Fruit fly (Drosophila melanogaster) whole organism: Measurements from ENCODE around the gene Txl.

Source experiments
- CG8478 ChIP-seq: fragments of >200 bp; optimal IDR thresholded peaks from 2 replicates; lab custom pipeline; 2018; ENCODE audit warnings: inconsistent platforms
- Dll ChIP-seq: fragments of >200 bp; optimal IDR thresholded peaks from 2 replicates; lab custom pipeline; 2017
- EcR ChIP-seq, 2 experiments: fragments of >200 bp; optimal IDR thresholded peaks; 2 replicates each; lab custom pipeline; 2017; ENCODE audit warnings: missing biosample characterization in 2 of 2, missing genetic modification characterization in 2 of 2, missing genetic modification reagents in 2 of 2
- pan ChIP-seq: fragments of >200 bp; optimal IDR thresholded peaks from 2 replicates; lab custom pipeline; 2017
- psq ChIP-seq: fragments of >200 bp; optimal IDR thresholded peaks from 2 replicates; lab custom pipeline; 2017
- usp ChIP-seq: fragments of >200 bp; optimal IDR thresholded peaks from 2 replicates; lab custom pipeline; 2017; ENCODE audit warnings: missing biosample characterization, missing genetic modification characterization, mixed read lengths

Gene Txl

DNA sequence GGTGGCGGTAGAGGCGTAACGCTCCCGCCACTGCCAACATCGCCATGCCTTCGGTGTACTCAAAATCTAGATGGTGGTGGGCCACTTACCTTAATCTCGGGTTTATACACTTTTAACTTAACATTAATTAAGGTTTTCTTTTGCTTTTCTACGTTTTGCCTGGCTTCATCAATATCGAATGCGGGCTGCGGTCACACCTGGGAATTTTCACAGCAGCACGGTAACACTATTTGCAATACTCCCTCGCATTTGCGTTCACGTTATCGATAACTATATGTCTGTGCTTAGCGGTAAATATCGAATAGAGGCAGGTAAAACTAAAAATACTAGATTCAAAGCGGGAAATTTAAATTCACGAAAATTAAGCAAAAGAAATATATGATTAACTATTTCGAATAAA, 28.3 kb downstream of the Txl start, which contains the start of gene Bre1:
Gene Bre1, minus strand, starts transcription at position 226 of the 400 bp plus-strand sequence.
- TF ChIP-seq CG8478 (lab: Kevin White, UChicago) (no peak), pan (lab: Kevin White, UChicago) (no peak), psq (lab: Kevin White, UChicago) (no peak), usp (GFP tag; lab: Kevin White, UChicago) (no peak), Dll (lab: Kevin White, UChicago) (no peak), EcR (GFP tag; optimal IDR thresholded peaks at IDR 0.05; lab: Kevin White, UChicago) (no peak)

DNA sequence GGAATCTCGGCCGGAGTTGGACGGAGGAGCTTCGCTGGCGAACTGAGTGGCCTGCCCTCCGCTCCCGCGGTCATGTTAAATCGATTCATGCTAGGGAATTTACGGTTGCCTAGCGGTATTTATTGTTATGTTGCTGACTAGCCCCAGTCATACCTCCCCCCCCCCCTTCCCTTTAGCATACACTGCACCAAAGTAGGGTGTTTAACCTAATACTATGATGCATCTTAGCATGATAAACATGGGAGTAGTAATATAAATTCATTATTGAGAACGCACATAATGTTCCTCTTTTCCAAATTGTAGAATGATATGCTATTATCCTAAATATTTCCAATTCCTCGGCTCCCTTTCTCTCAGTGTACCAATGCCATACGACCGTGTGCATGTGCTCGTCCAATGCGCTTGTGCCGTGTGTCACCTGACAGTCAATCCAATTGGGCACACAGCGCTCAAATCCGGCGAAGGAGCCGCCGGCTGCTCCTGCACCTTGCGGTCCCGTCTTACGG, 30.9 kb downstream of the Txl start, which contains the start of gene Tektin-C:
Gene Tektin-C, minus strand, starts transcription at position 51 of the 506 bp plus-strand sequence.
- TF ChIP-seq Dll (lab: Kevin White, UChicago) (no peak), EcR (GFP tag; optimal IDR thresholded peaks at IDR 0.05; lab: Kevin White, UChicago) (no peak), psq (lab: Kevin White, UChicago) (no peak), pan (lab: Kevin White, UChicago) (no peak), usp (GFP tag; lab: Kevin White, UChicago) (no peak), CG8478 (lab: Kevin White, UChicago) (no peak)

DNA sequence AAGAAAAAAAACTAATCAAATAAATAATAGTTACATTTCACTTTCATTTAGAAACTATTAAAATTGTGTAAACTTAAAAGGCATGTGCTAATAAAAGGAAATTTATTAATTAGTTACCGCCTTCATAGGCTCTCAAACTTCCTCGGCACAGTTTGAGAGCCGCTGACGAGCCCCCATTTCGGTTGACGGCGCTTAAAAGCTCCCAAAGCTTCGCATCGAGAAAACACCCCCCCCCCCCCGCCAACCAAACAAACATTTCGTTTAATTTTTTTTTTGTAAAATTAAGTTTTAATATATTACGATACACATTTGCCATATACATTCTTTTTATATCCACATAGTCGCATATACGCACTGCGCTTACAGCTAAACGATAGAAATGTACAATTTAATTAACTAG, 31.6 kb downstream of the Txl start:
- TF ChIP-seq Dll (lab: Kevin White, UChicago) (no peak), CG8478 (lab: Kevin White, UChicago) (no peak), usp (GFP tag; lab: Kevin White, UChicago) (no peak), EcR (GFP tag; optimal IDR thresholded peaks at IDR 0.05; lab: Kevin White, UChicago) (no peak), psq (lab: Kevin White, UChicago) (no peak), pan (lab: Kevin White, UChicago) (no peak)

DNA sequence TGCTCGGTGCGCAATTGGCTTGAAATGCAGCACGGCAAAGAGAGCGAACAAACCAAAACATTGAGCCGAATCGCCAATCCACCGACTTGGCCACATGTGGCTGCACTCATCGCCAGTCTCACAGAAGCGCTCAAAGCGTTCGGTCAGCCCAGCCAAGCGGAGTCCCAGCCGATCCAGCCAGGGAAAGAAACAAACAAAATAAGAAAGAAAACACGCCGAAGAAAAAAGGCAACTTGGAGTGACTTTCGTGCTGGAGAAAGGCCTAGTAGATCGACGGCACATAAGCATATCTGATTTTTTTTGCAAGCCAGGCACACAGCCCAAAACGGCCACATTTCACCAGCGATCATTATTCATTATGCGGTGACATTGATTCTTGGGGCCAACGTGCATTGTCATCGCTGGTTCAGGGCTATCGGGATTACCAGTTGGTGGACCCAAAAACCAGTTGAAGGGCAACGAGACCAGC, 36.5 kb downstream of the Txl start:
- TF ChIP-seq pan (lab: Kevin White, UChicago), result no peak
- TF ChIP-seq Dll (lab: Kevin White, UChicago), result no peak
- no peak for TF ChIP-seq CG8478 (lab: Kevin White, UChicago)
- TF ChIP-seq psq (lab: Kevin White, UChicago), result no peak
- no peak for TF ChIP-seq usp (GFP tag; lab: Kevin White, UChicago)
- no peak for TF ChIP-seq EcR (GFP tag; optimal IDR thresholded peaks at IDR 0.05; lab: Kevin White, UChicago)

DNA sequence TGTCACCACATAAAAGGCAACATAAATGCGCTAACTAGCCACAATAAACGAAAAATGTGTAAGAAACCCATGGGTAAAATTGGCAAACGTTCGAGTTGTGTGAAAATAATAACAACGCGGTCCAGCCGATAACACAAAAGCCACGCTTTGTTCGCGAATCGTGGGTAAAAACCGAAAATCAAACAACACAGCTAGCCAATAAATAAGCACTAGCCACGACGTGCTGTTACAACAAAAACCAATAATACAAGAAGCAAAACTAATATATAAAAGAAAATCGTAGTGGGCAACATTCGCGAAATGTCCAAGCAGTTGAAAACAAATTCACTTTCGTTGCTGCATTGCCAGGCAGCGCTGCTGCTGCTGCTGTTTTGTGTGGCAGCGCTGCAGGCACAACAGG, 37.1 kb downstream of the Txl start, which contains the start of gene CG42272:
Gene CG42272, plus strand, starts transcription at position 301 of the 400 bp plus-strand sequence.
- no peak for TF ChIP-seq psq (lab: Kevin White, UChicago)
- no peak for TF ChIP-seq pan (lab: Kevin White, UChicago)
- TF ChIP-seq usp (GFP tag; lab: Kevin White, UChicago), result no peak
- TF ChIP-seq EcR (GFP tag; optimal IDR thresholded peaks at IDR 0.05; lab: Kevin White, UChicago), result no peak
- TF ChIP-seq Dll (lab: Kevin White, UChicago), result no peak
- no peak for TF ChIP-seq CG8478 (lab: Kevin White, UChicago)

DNA sequence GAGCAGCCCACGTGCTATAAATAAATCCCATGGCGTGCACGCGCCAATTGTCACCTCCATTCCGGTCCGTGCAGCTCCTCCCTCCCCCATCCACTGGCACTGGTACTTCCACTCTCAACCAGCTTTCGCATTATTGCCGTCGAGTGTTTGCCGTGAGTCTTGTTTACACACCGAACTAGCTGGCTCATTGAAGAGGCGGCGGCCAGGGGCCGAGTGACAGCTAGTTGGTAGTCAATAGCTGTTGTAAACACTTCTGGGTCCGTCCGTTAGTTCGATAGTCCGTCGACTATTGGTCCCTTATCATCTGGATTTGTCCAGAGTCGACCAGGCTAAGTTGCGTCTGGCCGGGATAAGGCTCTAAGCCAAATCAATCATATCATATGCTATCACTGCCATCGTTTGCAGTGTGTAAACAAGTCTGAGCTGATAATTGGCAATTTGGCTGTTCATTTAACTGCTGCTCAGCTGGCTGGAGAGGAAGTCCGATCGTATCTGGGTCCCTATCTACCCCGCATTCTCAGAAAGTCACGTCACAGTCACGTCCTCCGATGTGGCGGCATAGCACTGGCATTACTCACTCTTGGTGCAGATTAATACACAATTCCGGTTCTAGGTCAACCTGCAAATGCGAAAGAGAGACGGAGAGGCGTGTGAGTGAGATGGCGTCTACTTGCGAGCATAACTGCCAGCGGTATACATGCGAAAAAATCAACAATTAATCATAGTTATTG, 41.9 kb downstream of the Txl start:
- TF ChIP-seq Dll (lab: Kevin White, UChicago) (no peak), CG8478 (lab: Kevin White, UChicago) (no peak), EcR (GFP tag; optimal IDR thresholded peaks at IDR 0.05; lab: Kevin White, UChicago) (no peak), psq (lab: Kevin White, UChicago) (no peak), pan (lab: Kevin White, UChicago) (no peak), usp (GFP tag; lab: Kevin White, UChicago) (no peak)

DNA sequence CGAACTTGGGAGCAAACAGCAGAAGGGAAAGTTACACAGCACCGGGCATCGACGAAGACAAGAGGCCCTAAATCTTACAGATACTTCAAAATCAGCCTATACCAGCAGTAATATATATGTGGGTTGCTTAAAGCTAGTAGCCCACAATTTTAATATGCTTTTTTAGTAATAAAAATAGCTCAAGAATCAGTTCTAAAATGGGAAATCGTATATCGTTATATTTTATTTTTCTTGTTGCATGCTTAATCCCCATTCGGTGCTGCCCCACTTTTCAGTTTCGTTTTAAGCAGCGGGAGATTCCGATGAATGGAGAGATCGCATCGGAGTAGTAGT, 42.4 kb downstream of the Txl start:
- TF ChIP-seq EcR (GFP tag; optimal IDR thresholded peaks at IDR 0.05; lab: Kevin White, UChicago), result no peak
- TF ChIP-seq CG8478 (lab: Kevin White, UChicago), result no peak

DNA sequence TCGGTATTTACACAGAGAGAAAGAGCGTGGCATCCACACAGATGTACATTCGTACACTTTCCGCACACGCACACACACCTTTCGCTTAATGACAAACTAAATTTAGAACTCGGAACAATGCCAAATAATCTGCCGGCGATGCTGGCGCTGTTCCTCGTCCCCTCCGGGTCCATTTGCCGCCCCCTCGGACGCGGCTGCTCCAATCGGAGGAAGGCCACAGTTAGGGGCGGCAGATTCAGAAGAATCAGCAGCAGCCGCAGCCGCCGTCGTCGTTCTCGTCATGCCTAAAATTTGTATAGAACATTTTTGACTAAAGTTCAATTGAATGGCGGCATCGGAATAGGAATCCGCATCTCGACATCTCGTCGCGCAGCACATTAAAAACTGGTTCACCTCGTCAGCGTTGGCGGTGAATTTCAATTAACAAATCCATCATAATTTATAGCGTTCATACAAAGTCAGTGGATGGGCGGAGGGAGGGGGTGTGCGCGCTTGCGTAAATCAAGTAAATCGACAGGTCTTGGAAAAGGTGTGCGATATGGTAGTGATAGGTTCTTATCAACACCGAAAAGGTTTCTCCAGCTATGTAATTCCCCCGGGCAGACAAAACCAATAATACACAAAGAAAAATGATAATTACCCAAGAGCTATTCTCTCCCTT, 43.0 kb downstream of the Txl start:
- no peak for TF ChIP-seq EcR (GFP tag; optimal IDR thresholded peaks at IDR 0.05; lab: Kevin White, UChicago)
- peak; percentile 18 for TF ChIP-seq pan (lab: Kevin White, UChicago)

DNA sequence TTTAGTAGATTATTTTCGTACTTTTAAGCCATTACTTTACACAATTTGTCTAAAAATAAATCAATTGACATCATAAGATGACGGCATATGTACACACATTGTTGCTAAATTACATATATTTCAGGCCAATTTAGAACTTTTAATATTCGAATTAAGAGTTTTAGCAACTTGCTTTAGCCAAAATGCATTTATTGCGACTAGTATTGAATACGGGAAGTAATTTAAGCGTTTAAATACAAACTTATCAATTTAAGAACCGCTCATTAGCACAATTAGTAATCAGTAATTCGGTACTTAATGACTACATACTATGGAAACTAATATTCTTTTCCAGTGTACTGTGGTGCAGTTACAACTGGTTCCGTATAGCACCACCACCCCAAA, 43.5 kb downstream of the Txl start:
- TF ChIP-seq CG8478 (lab: Kevin White, UChicago) (no peak), pan (lab: Kevin White, UChicago) (no peak), usp (GFP tag; lab: Kevin White, UChicago) (no peak), EcR (GFP tag; optimal IDR thresholded peaks at IDR 0.05; lab: Kevin White, UChicago) (no peak), Dll (lab: Kevin White, UChicago) (no peak), psq (lab: Kevin White, UChicago) (no peak)

DNA sequence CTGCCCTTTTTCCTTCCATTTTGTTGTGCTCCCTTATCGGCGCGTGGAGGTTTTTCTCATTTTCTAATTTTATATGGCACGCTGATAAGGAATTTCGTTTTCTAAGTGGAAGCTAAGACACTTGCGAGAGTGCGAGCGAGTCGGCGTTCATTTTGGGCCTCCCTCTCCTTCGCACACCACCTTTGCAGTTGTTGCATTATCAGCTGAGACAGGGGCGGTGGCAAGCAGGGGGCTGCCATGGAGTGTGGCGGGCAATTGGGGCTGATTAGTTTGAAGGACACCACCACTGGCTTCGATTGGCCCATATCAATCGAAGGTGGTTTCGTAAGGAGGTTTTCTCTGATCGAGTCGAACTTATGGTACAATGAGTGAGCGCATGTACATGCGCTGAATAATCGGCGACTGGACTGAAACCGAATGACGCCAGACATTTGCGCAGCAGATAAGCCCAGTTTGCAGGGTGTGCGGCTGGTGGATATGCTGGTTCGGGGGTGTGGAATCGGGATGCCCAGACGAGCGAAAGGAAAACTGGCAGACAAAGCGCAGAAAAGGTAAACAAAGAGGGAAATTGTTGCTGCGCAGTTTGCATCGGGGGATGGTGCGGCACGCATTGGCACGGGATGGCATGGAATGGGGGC, 44.1 kb downstream of the Txl start:
- TF ChIP-seq pan (lab: Kevin White, UChicago) (no peak), psq (lab: Kevin White, UChicago) (no peak), Dll (lab: Kevin White, UChicago) (no peak), usp (GFP tag; lab: Kevin White, UChicago) (no peak), EcR (GFP tag; optimal IDR thresholded peaks at IDR 0.05; lab: Kevin White, UChicago) (no peak)
